Fruit fly (Drosophila melanogaster): ENCODE results near the gene CG13310.

CG13310 gene

dm6 chr3L:8751262-8751661 is 49.1 kb downstream of the CG13310 start (continued):
- no peak for TF ChIP-seq Dll (GFP tag; IDR thresholded peaks at IDR 0.05; ENCODE audit: partially characterized antibody)
- no peak for TF ChIP-seq CG12155 (GFP tag; optimal IDR thresholded peaks at IDR 0.05)
- TF ChIP-seq CG4404 (GFP tag; IDR thresholded peaks at IDR 0.05): no peak
- TF ChIP-seq CG8924 (tag; optimal IDR thresholded peaks at IDR 0.05): peak; percentile 55
- TF ChIP-seq Drgx (GFP tag; IDR thresholded peaks at IDR 0.05): peak; percentile 71
- TF ChIP-seq CG11723 (GFP tag; optimal IDR thresholded peaks at IDR 0.05): peak; percentile 7
- no peak for TF ChIP-seq kah (GFP tag; optimal IDR thresholded peaks at IDR 0.05)
- TF ChIP-seq CG8944 (GFP tag; optimal IDR thresholded peaks at IDR 0.05): peak; percentile 23
- 0 out of 3 replicates have a peak, but pooled peaks have one; percentile 35 for TF ChIP-seq CG17361 (GFP tag; IDR thresholded peaks at IDR 0.05)
- TF ChIP-seq slbo (GFP tag; IDR thresholded peaks at IDR 0.05): peak; percentile 28; the same call in 1 of the 2 replicates
- TF ChIP-seq Lhr (GFP tag; optimal IDR thresholded peaks at IDR 0.05): peak; percentile 4
- TF ChIP-seq CG30431 (GFP tag; optimal IDR thresholded peaks at IDR 0.05): no peak
- peak; percentile 34 for TF ChIP-seq CG18599 (GFP tag; optimal IDR thresholded peaks at IDR 0.05)
- TF ChIP-seq CG14710 (tag; optimal IDR thresholded peaks at IDR 0.05): peak; percentile 21
- TF ChIP-seq CG7839 (tag; optimal IDR thresholded peaks at IDR 0.05): peak; percentile 57
- TF ChIP-seq CG30020 (tag; optimal IDR thresholded peaks at IDR 0.05): no peak
- peak; percentile 5 for TF ChIP-seq CG13775 (GFP tag; optimal IDR thresholded peaks at IDR 0.05)
- TF ChIP-seq CG1233 (GFP tag; optimal IDR thresholded peaks at IDR 0.05): no peak
- TF ChIP-seq sens-2 (GFP tag; IDR thresholded peaks at IDR 0.05): peak; percentile 49; the same call in 1 of the 2 replicates
- TF ChIP-seq CG17568 (GFP tag; optimal IDR thresholded peaks at IDR 0.05): no peak
- no peak for TF ChIP-seq Bteb2 (GFP tag; optimal IDR thresholded peaks at IDR 0.05)
- TF ChIP-seq CG7987 (GFP tag; optimal IDR thresholded peaks at IDR 0.05): no peak
- TF ChIP-seq tll (GFP tag; optimal IDR thresholded peaks at IDR 0.05): no peak
- TF ChIP-seq CG2129 (GFP tag; IDR thresholded peaks at IDR 0.05; ENCODE audit: partially characterized antibody): no peak
- TF ChIP-seq Camta (GFP tag; optimal IDR thresholded peaks at IDR 0.05): peak; percentile 12
- TF ChIP-seq CG32767 (GFP tag; IDR thresholded peaks at IDR 0.05): 0 out of 2 replicates have a peak, but pooled peaks have one; percentile 19
- TF ChIP-seq dysf (GFP tag; IDR thresholded peaks at IDR 0.05): peak; percentile 55; the same call in 1 of the 3 replicates
- no peak for TF ChIP-seq ab (GFP tag; optimal IDR thresholded peaks at IDR 0.05)
- TF ChIP-seq pan (optimal IDR thresholded peaks at IDR 0.05): no peak
- TF ChIP-seq pan (GFP tag; optimal IDR thresholded peaks at IDR 0.05 in 1 of 2, IDR thresholded peaks at IDR 0.05 in 1 of 2): peak in 1 of 2 experiments; percentile 72
- peak; percentile 27 for TF ChIP-seq CG9437 (GFP tag; optimal IDR thresholded peaks at IDR 0.05)
- TF ChIP-seq CG8290 (GFP tag; optimal IDR thresholded peaks at IDR 0.05): no peak
- no peak for TF ChIP-seq CG8290 (tag; optimal IDR thresholded peaks at IDR 0.05)
- no peak for TF ChIP-seq emc (GFP tag; optimal IDR thresholded peaks at IDR 0.05)
- TF ChIP-seq dpn (GFP tag; optimal IDR thresholded peaks at IDR 0.05): peak; percentile 2 to 43
- TF ChIP-seq repo (GFP tag; optimal IDR thresholded peaks at IDR 0.05): no peak
- TF ChIP-seq CG18619 (GFP tag; optimal IDR thresholded peaks at IDR 0.05): peak; percentile 12
- peak; percentile 50; the same call in 1 of the 3 replicates for TF ChIP-seq CG34422 (GFP tag; IDR thresholded peaks at IDR 0.05)
- TF ChIP-seq fd102C (GFP tag; optimal IDR thresholded peaks at IDR 0.05): no peak
- peak; percentile 63 for TF ChIP-seq CG30403 (GFP tag; optimal IDR thresholded peaks at IDR 0.05)
- TF ChIP-seq Asciz (GFP tag; optimal IDR thresholded peaks at IDR 0.05): peak; percentile 75
- TF ChIP-seq CG11696 (GFP tag; IDR thresholded peaks at IDR 0.05): no peak
- TF ChIP-seq CG4854 (GFP tag; optimal IDR thresholded peaks at IDR 0.05): no peak
- TF ChIP-seq CG6175 (GFP tag; IDR thresholded peaks at IDR 0.05): no peak
- TF ChIP-seq Hr3 (GFP tag; optimal IDR thresholded peaks at IDR 0.05): peak; percentile 54
- TF ChIP-seq CG10147 (GFP tag; optimal IDR thresholded peaks at IDR 0.05): no peak
- no peak for TF ChIP-seq btn (GFP tag; optimal IDR thresholded peaks at IDR 0.05)
- TF ChIP-seq abd-A (tag; optimal IDR thresholded peaks at IDR 0.05): no peak
- no peak for TF ChIP-seq pzg (GFP tag; optimal IDR thresholded peaks at IDR 0.05)
- TF ChIP-seq CG8281 (tag; optimal IDR thresholded peaks at IDR 0.05): peak; percentile 4
- no peak for TF ChIP-seq zen (tag; optimal IDR thresholded peaks at IDR 0.05)

Data from whole organism, embryonic.